Worm (Caenorhabditis elegans): Measurements from ENCODE around the gene kars-1.

kars-1 gene

ce11 chrII:7075564-7076228 is 3.5 kb upstream of the kars-1 start, which contains the start of gene T02G5.7:
Gene T02G5.7, plus strand, starts transcription at chrII:7075614.
- TF ChIP-seq ces-1 (GFP tag; optimal IDR thresholded peaks at IDR 0.05) (no peak), hlh-1 (tag; optimal IDR thresholded peaks at IDR 0.05) (no peak), mls-2 (tag; optimal IDR thresholded peaks at IDR 0.05) (no peak), drap-1 (GFP tag; optimal IDR thresholded peaks at IDR 0.05) (no peak), tbx-8 (GFP tag; optimal IDR thresholded peaks at IDR 0.05) (no peak), elt-1 (tag; optimal IDR thresholded peaks at IDR 0.05; ENCODE audit: borderline replicate concordance, insufficient read depth) (no peak), nhr-237 (tag; optimal IDR thresholded peaks at IDR 0.05) (no peak), mep-1 (tag; optimal IDR thresholded peaks at IDR 0.05) (no peak), lsy-2 (tag; optimal IDR thresholded peaks at IDR 0.05) (no peak), flh-1 (GFP tag; optimal IDR thresholded peaks at IDR 0.05) (no peak), sptf-1 (tag; optimal IDR thresholded peaks at IDR 0.05) (no peak), elt-3 (tag; optimal IDR thresholded peaks at IDR 0.05) (no peak)

DNA sequence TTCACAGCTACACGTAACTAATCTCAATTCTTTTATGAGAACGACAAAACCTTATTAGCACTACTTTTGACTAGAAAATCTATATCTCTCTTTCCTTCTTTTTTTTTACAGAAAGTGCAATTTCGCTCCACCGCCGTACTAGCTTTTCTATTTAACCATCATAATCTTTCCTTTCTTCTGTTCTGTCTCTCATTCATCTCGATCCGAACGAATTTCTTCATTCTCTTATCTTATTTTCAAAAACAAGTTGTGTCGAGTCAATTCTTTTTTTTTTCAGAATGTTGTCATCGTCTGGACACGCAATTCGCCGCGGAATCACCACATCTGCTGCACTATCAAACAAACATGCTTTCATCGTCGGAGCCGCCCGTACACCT is 1.3 kb upstream of the kars-1 start, which contains the start of gene kat-1:
Gene kat-1 (plus strand): TSS at position 278 of the 377 bp plus-strand sequence.
- TF ChIP-seq snpc-4 (tag; optimal IDR thresholded peaks at IDR 0.05) (no peak), mls-2 (tag; optimal IDR thresholded peaks at IDR 0.05) (no peak), unc-62 (GFP tag; optimal IDR thresholded peaks at IDR 0.05) (no peak), sem-2 (GFP tag; optimal IDR thresholded peaks at IDR 0.05) (no peak), lin-13 (tag; optimal IDR thresholded peaks at IDR 0.05) (no peak), pha-4 (tag; optimal IDR thresholded peaks at IDR 0.05) (no peak), tbx-8 (GFP tag; optimal IDR thresholded peaks at IDR 0.05) (no peak), M03D4.4 (tag; optimal IDR thresholded peaks at IDR 0.05) (no peak), bed-3 (GFP tag; optimal IDR thresholded peaks at IDR 0.05) (no peak), ceh-83 (GFP tag; optimal IDR thresholded peaks at IDR 0.05) (no peak), lin-32 (GFP tag; optimal IDR thresholded peaks at IDR 0.05) (no peak), elt-3 (tag; optimal IDR thresholded peaks at IDR 0.05) (no peak), mab-5 (tag; optimal IDR thresholded peaks at IDR 0.05) (no peak), ces-1 (GFP tag; optimal IDR thresholded peaks at IDR 0.05) (no peak)

ce11 chrII:7072590-7073536 is 648 bp upstream of the kars-1 start:
- TF ChIP-seq nhr-237 (tag; optimal IDR thresholded peaks at IDR 0.05) (peak; percentile 76), lin-32 (GFP tag; optimal IDR thresholded peaks at IDR 0.05) (no peak), elt-3 (tag; optimal IDR thresholded peaks at IDR 0.05) (no peak), unc-62 (GFP tag; optimal IDR thresholded peaks at IDR 0.05) (no peak), sptf-1 (tag; optimal IDR thresholded peaks at IDR 0.05) (peak; percentile 68), mls-2 (tag; optimal IDR thresholded peaks at IDR 0.05) (no peak), lsy-2 (tag; optimal IDR thresholded peaks at IDR 0.05) (peak; percentile 80), cnd-1 (tag; optimal IDR thresholded peaks at IDR 0.05) (peak; percentile 30), mep-1 (tag; optimal IDR thresholded peaks at IDR 0.05) (peak; percentile 63), lin-13 (tag; optimal IDR thresholded peaks at IDR 0.05) (peak; percentile 4), ces-1 (GFP tag; optimal IDR thresholded peaks at IDR 0.05) (peak; percentile 95)

- no peak for TF ChIP-seq drap-1 (GFP tag; optimal IDR thresholded peaks at IDR 0.05)
Observed at ce11 chrII:7070434-7070833, 1.8 kb downstream of the kars-1 start.

ce11 chrII:7069866-7070265 is 2.3 kb downstream of the kars-1 start, which contains the start of gene him-14:
Gene him-14, minus strand, starts transcription at chrII:7069966.
- TF ChIP-seq nhr-237 (tag; optimal IDR thresholded peaks at IDR 0.05) (no peak), ztf-11 (tag; optimal IDR thresholded peaks at IDR 0.05) (no peak), cnd-1 (tag; optimal IDR thresholded peaks at IDR 0.05) (no peak), nhr-76 (tag; optimal IDR thresholded peaks at IDR 0.05) (no peak), nhr-12 (tag; optimal IDR thresholded peaks at IDR 0.05) (no peak), hlh-1 (tag; optimal IDR thresholded peaks at IDR 0.05) (no peak), drap-1 (GFP tag; optimal IDR thresholded peaks at IDR 0.05) (no peak), tbx-8 (GFP tag; optimal IDR thresholded peaks at IDR 0.05) (no peak), elt-1 (tag; optimal IDR thresholded peaks at IDR 0.05; ENCODE audit: borderline replicate concordance, insufficient read depth) (no peak), elt-3 (tag; optimal IDR thresholded peaks at IDR 0.05) (no peak), sptf-1 (tag; optimal IDR thresholded peaks at IDR 0.05) (no peak), mls-2 (tag; optimal IDR thresholded peaks at IDR 0.05) (no peak), lsy-2 (tag; optimal IDR thresholded peaks at IDR 0.05) (no peak), lin-13 (tag; optimal IDR thresholded peaks at IDR 0.05) (no peak), flh-1 (GFP tag; optimal IDR thresholded peaks at IDR 0.05) (no peak), sem-2 (GFP tag; optimal IDR thresholded peaks at IDR 0.05) (no peak)
